Worm (Caenorhabditis elegans) whole organism, L4 larva: ENCODE measurements around the gene B0361.14.

Experiments used
- D1046.2 ChIP-seq: fragments of 200-800 bp; sonication (Bioruptor generic); IDR thresholded peaks from 2 replicates; pipeline ENCODE4 v1.3.6; 2022; ENCODE audit warnings: missing genetic modification characterization, missing compliant biosample characterization
- F10B5.3 ChIP-seq: sonication (generic microtip); optimal IDR thresholded peaks from 2 replicates; lab custom pipeline; 2016; ENCODE audit warnings: mild to moderate bottlenecking, missing genetic modification characterization, missing compliant biosample characterization
- T20F7.1 ChIP-seq: fragments of 200-800 bp; sonication (Bioruptor generic); optimal IDR thresholded peaks from 2 replicates; lab custom pipeline; 2018; ENCODE audit warnings: mild to moderate bottlenecking, missing genetic modification characterization, missing compliant biosample characterization
- Y48G9A.11 ChIP-seq: fragments of 200-800 bp; sonication (Bioruptor generic); IDR thresholded peaks from 2 replicates; pipeline ENCODE4 v1.3.6; 2022; ENCODE audit warnings: missing genetic modification reagents, missing genetic modification characterization, missing compliant biosample characterization
- Y75B8A.6 ChIP-seq: fragments of 200-800 bp; sonication (Bioruptor generic); IDR thresholded peaks from 2 replicates; pipeline ENCODE4 v1.3.6; 2022; ENCODE audit warnings: missing genetic modification reagents, missing genetic modification characterization, missing compliant biosample characterization
- ZK546.5 ChIP-seq, 2 experiments: sonication (generic microtip); optimal IDR thresholded peaks; 2 replicates each; lab custom pipeline; 2017; ENCODE audit warnings: missing biosample characterization in 2 of 2, missing genetic modification characterization in 2 of 2
- aha-1 ChIP-seq: fragments of 150-350 bp; peaks from one replicate; lab custom pipeline; 2014; ENCODE audit warnings: missing biosample characterization, missing genetic modification characterization
- ama-1 ChIP-seq: fragments of 150-350 bp; optimal IDR thresholded peaks from 2 replicates; lab custom pipeline; 2014; ENCODE audit warnings: inconsistent platforms, mixed read lengths
- ceh-20 ChIP-seq: fragments of 200-800 bp; sonication (Bioruptor generic); IDR thresholded peaks from 2 replicates; pipeline ENCODE4 v1.3.6; 2022; ENCODE audit warnings: missing genetic modification reagents, missing genetic modification characterization, missing compliant biosample characterization
- ceh-28 ChIP-seq: fragments of 150-350 bp; optimal IDR thresholded peaks from 2 replicates; lab custom pipeline; 2014; ENCODE audit warnings: missing biosample characterization, missing genetic modification reagents, missing genetic modification characterization
- ceh-44 ChIP-seq: fragments of 200-800 bp; sonication (Bioruptor generic); IDR thresholded peaks from 2 replicates; pipeline ENCODE4 v1.3.6; 2022; ENCODE audit warnings: missing genetic modification reagents, missing genetic modification characterization, missing compliant biosample characterization
- ceh-82 ChIP-seq: sonication (generic microtip); optimal IDR thresholded peaks from 2 replicates; lab custom pipeline; 2017; ENCODE audit warnings: missing biosample characterization, missing genetic modification characterization
- ces-1 ChIP-seq: fragments of 150-350 bp; sonication (generic microtip); optimal IDR thresholded peaks from 4 replicates; lab custom pipeline; 2014; ENCODE audit warnings: missing biosample characterization, missing genetic modification reagents, missing genetic modification characterization
- daf-8 ChIP-seq: fragments of 200-800 bp; sonication (Bioruptor generic); IDR thresholded peaks from 2 replicates; pipeline ENCODE4 v1.3.6; 2022; ENCODE audit warnings: missing genetic modification characterization, missing compliant biosample characterization
- dmd-6 ChIP-seq: fragments of 200-800 bp; sonication (Bioruptor generic); IDR thresholded peaks from 2 replicates; pipeline ENCODE4 v1.3.6; 2022; ENCODE audit warnings: missing genetic modification reagents, missing genetic modification characterization, missing compliant biosample characterization
- dpl-1 ChIP-seq: fragments of 150-350 bp; optimal IDR thresholded peaks from 2 replicates; lab custom pipeline; 2014; ENCODE audit warnings: missing biosample characterization, missing genetic modification reagents, missing genetic modification characterization
- duxl-1 ChIP-seq: sonication (generic microtip); optimal IDR thresholded peaks from 2 replicates; lab custom pipeline; 2016; ENCODE audit warnings: mild to moderate bottlenecking, missing genetic modification characterization, moderate library complexity, missing compliant biosample characterization; ENCODE audit not compliant: poor library complexity
- egl-43 ChIP-seq: fragments of 200-800 bp; sonication (Bioruptor generic); IDR thresholded peaks from 2 replicates; pipeline ENCODE4 v1.3.6; 2022; ENCODE audit warnings: missing genetic modification reagents, missing genetic modification characterization, missing compliant biosample characterization
- hlh-11 ChIP-seq: fragments of 200-800 bp; sonication (Bioruptor generic); optimal IDR thresholded peaks from 2 replicates; lab custom pipeline; 2018; ENCODE audit warnings: mild to moderate bottlenecking, missing genetic modification characterization, missing compliant biosample characterization
- hlh-30 ChIP-seq: sonication (generic microtip); optimal IDR thresholded peaks from 2 replicates; lab custom pipeline; 2017; ENCODE audit warnings: antibody characterized with exemption, mild to moderate bottlenecking, missing genetic modification characterization, missing compliant biosample characterization; ENCODE audit not compliant: insufficient read depth
- hmg-1.1 ChIP-seq: fragments of 200-800 bp; sonication (Bioruptor generic); IDR thresholded peaks from 2 replicates; pipeline ENCODE4 v1.3.6; 2022; ENCODE audit warnings: missing genetic modification reagents, missing genetic modification characterization, missing compliant biosample characterization
- lin-13 ChIP-seq: fragments of 150-350 bp; optimal IDR thresholded peaks from 2 replicates; lab custom pipeline; 2014; ENCODE audit warnings: missing biosample characterization, missing genetic modification reagents, missing genetic modification characterization
- lin-29 ChIP-seq: fragments of 200-800 bp; sonication (Bioruptor generic); IDR thresholded peaks from 2 replicates; pipeline ENCODE4 v1.3.6; 2022; ENCODE audit warnings: missing genetic modification reagents, missing genetic modification characterization, missing compliant biosample characterization
- lin-38 ChIP-seq: fragments of 200-800 bp; sonication (Bioruptor generic); IDR thresholded peaks from 2 replicates; pipeline ENCODE4 v1.3.6; 2022; ENCODE audit warnings: missing genetic modification reagents, missing genetic modification characterization, missing compliant biosample characterization
- lin-39 ChIP-seq: fragments of 150-350 bp; optimal IDR thresholded peaks from 2 replicates; lab custom pipeline; 2014; ENCODE audit warnings: missing biosample characterization, missing genetic modification reagents, missing genetic modification characterization
- lir-3 ChIP-seq: sonication (generic microtip); optimal IDR thresholded peaks from 2 replicates; lab custom pipeline; 2016; ENCODE audit warnings: mild to moderate bottlenecking, missing genetic modification characterization, missing compliant biosample characterization
- lsy-2 ChIP-seq, 2 experiments: fragments of 150-350 bp in 1 of 2; sonication (generic microtip) in 1 of 2; optimal IDR thresholded peaks; 2 replicates each; lab custom pipeline; 2014 to 2017; ENCODE audit warnings: missing biosample characterization in 2 of 2, missing genetic modification characterization in 2 of 2
- mdt-29 ChIP-seq: fragments of 200-800 bp; sonication (Bioruptor generic); IDR thresholded peaks from 2 replicates; pipeline ENCODE4 v1.3.6; 2022; ENCODE audit warnings: missing genetic modification reagents, missing genetic modification characterization, missing compliant biosample characterization
- mep-1 ChIP-seq: fragments of 150-350 bp; sonication (generic microtip); optimal IDR thresholded peaks from 3 replicates; lab custom pipeline; 2014; ENCODE audit warnings: missing biosample characterization, missing genetic modification characterization
- mes-2 ChIP-seq: sonication (generic microtip); optimal IDR thresholded peaks from 2 replicates; lab custom pipeline; 2016; ENCODE audit warnings: missing genotype, mild to moderate bottlenecking, missing genetic modification characterization, missing compliant biosample characterization; ENCODE audit not compliant: poor library complexity, severe bottlenecking
- mxl-3 ChIP-seq: fragments of 200-800 bp; sonication (Bioruptor generic); optimal IDR thresholded peaks from 2 replicates; lab custom pipeline; 2018; ENCODE audit warnings: mild to moderate bottlenecking, missing genetic modification characterization, missing compliant biosample characterization
- nhr-102 ChIP-seq: sonication (generic microtip); optimal IDR thresholded peaks from 2 replicates; lab custom pipeline; 2016; ENCODE audit warnings: mild to moderate bottlenecking, missing genetic modification characterization, moderate library complexity, missing compliant biosample characterization
- nhr-41 ChIP-seq: fragments of 200-800 bp; sonication (Bioruptor generic); IDR thresholded peaks from 2 replicates; pipeline ENCODE4 v1.3.6; 2022; ENCODE audit warnings: missing genetic modification reagents, missing genetic modification characterization, missing compliant biosample characterization
- nhr-42 ChIP-seq: fragments of 200-800 bp; sonication (Bioruptor generic); IDR thresholded peaks from 2 replicates; pipeline ENCODE4 v1.3.6; 2022; ENCODE audit warnings: missing genetic modification characterization, missing compliant biosample characterization
- nhr-6 ChIP-seq: fragments of 150-350 bp; optimal IDR thresholded peaks from 2 replicates; lab custom pipeline; 2014; ENCODE audit warnings: missing biosample characterization, missing genetic modification characterization
- nhr-76 ChIP-seq: fragments of 150-350 bp; optimal IDR thresholded peaks from 2 replicates; lab custom pipeline; 2014; ENCODE audit warnings: missing biosample characterization, missing genetic modification characterization
- pha-4 ChIP-seq, 2 experiments: fragments of 150-350 bp in 1 of 2; fragments of 200-800 bp in 1 of 2; sonication (Bioruptor generic) in 1 of 2; IDR thresholded peaks in 1 of 2; optimal IDR thresholded peaks in 1 of 2; 2 replicates each; pipeline versions ENCODE4 v1.3.6 to Lab custom; 2014 to 2022; ENCODE audit warnings: missing genetic modification characterization in 2 of 2, missing genetic modification reagents in 2 of 2, missing biosample characterization in 1 of 2, missing compliant biosample characterization in 1 of 2
- rbr-2 ChIP-seq: sonication (generic microtip); optimal IDR thresholded peaks from 2 replicates; lab custom pipeline; 2016; ENCODE audit warnings: missing genotype, missing genetic modification characterization, missing compliant biosample characterization
- saeg-2 ChIP-seq: fragments of 200-800 bp; sonication (Bioruptor generic); IDR thresholded peaks from 2 replicates; pipeline ENCODE4 v1.3.6; 2022; ENCODE audit warnings: missing genetic modification reagents, missing genetic modification characterization, missing compliant biosample characterization
- skn-1 ChIP-seq: fragments of 150-350 bp; optimal IDR thresholded peaks from 2 replicates; lab custom pipeline; 2014; ENCODE audit warnings: missing biosample characterization, missing genetic modification characterization
- snpc-1.2 ChIP-seq: fragments of 200-800 bp; sonication (Bioruptor generic); IDR thresholded peaks from 2 replicates; pipeline ENCODE4 v1.3.6; 2022; ENCODE audit warnings: missing genetic modification reagents, missing genetic modification characterization, missing compliant biosample characterization
- unc-62 ChIP-seq, 3 experiments: fragments of 150-350 bp in 1 of 3; sonication (generic microtip); optimal IDR thresholded peaks in 2 of 3; peaks in 1 of 3; 1 replicate in 1 of 3; 2 replicates in 2 of 3; lab custom pipeline; 2014 to 2017; ENCODE audit warnings: missing biosample characterization in 3 of 3, missing genetic modification characterization in 3 of 3, missing genetic modification reagents in 3 of 3, missing genotype in 1 of 3
- zfp-2 ChIP-seq: sonication (generic microtip); optimal IDR thresholded peaks from 2 replicates; lab custom pipeline; 2016; ENCODE audit warnings: mild to moderate bottlenecking, missing genetic modification characterization, missing compliant biosample characterization
- zfp-3 ChIP-seq: fragments of 200-800 bp; sonication (Bioruptor generic); conservative IDR thresholded peaks from 2 replicates; pipeline ENCODE4 v1.3.6; 2022; ENCODE audit warnings: missing genetic modification reagents, missing genetic modification characterization, missing compliant biosample characterization

The B0361.14 gene

ce11 chrIII:7338693-7339092 lies 39.4 kb upstream of the B0361.14 start, which contains the start of gene kap-1 (continued):
- TF ChIP-seq pha-4 (GFP tag; IDR thresholded peaks at IDR 0.05; lab: Robert Waterston, UW), result no peak
- TF ChIP-seq pha-4 (tag; optimal IDR thresholded peaks at IDR 0.05; lab: Kevin White, UChicago), result no peak
- TF ChIP-seq hlh-11 (tag; lab: Kevin White, UChicago), result peak; percentile 11
- no peak for TF ChIP-seq zfp-2 (tag; lab: Kevin White, UChicago)
- TF ChIP-seq hmg-1.1 (GFP tag; lab: Robert Waterston, UW), result 0 out of 2 replicates have a peak, but pooled peaks have one; percentile 36
- TF ChIP-seq duxl-1, result peak; percentile 13
- peak; percentile 3; the same call in 1 of the 2 replicates for TF ChIP-seq Y75B8A.6 (GFP tag; lab: Robert Waterston, UW)
- 0 out of 2 replicates have a peak, but pooled peaks have one; percentile 11 for TF ChIP-seq snpc-1.2 (GFP tag; lab: Robert Waterston, UW)
- TF ChIP-seq rbr-2 (tag; lab: Kevin White, UChicago), result no peak
- TF ChIP-seq mep-1 (tag; lab: Kevin White, UChicago), result peak; percentile 32
- no peak for TF ChIP-seq nhr-42 (GFP tag; lab: Robert Waterston, UW)
- TF ChIP-seq daf-8 (GFP tag; lab: Robert Waterston, UW), result no peak
- peak in 1 of 2 experiments; percentile 33 for TF ChIP-seq lsy-2 (tag; optimal IDR thresholded peaks at IDR 0.05; lab: Kevin White, UChicago)
- no peak for TF ChIP-seq D1046.2 (GFP tag; lab: Robert Waterston, UW)

- TF ChIP-seq mdt-29 (no peak), ceh-44 (GFP tag; lab: Robert Waterston, UW) (0 out of 2 replicates have a peak, but pooled peaks have one; percentile 11), unc-62 (GFP tag; optimal IDR thresholded peaks at IDR 0.05 in 1 of 2; lab: Kevin White, UChicago) (peak in 1 of 2 experiments; percentile 71), unc-62 (tag; optimal IDR thresholded peaks at IDR 0.05; lab: Kevin White, UChicago) (no peak), saeg-2 (GFP tag; lab: Robert Waterston, UW) (no peak), egl-43 (no peak), snpc-1.2 (GFP tag; lab: Robert Waterston, UW) (no peak)
Measured at ce11 chrIII:7338009-7338408, 38.7 kb upstream of the B0361.14 start.

ce11 chrIII:7336214-7336613 lies 36.9 kb upstream of the B0361.14 start, which contains the start of gene gsp-2:
Gene gsp-2, plus strand, starts transcription at chrIII:7336587.
- TF ChIP-seq nhr-76 (tag; lab: Kevin White, UChicago) (no peak), ceh-20 (no peak), hlh-11 (tag; lab: Kevin White, UChicago) (peak; percentile 86), lsy-2 (tag; optimal IDR thresholded peaks at IDR 0.05; lab: Kevin White, UChicago) (peak; percentile 87 to 97), mdt-29 (peak; percentile 68), dpl-1 (GFP tag; lab: Kevin White, UChicago) (peak; percentile 64), unc-62 (GFP tag; optimal IDR thresholded peaks at IDR 0.05 in 1 of 2; lab: Kevin White, UChicago) (peak in 1 of 2 experiments; percentile 96), unc-62 (tag; optimal IDR thresholded peaks at IDR 0.05; lab: Kevin White, UChicago) (no peak), Y75B8A.6 (GFP tag; lab: Robert Waterston, UW) (peak; percentile 63; the same call in 1 of the 2 replicates), F10B5.3 (tag; lab: Kevin White, UChicago) (no peak), lir-3 (no peak), lin-29 (GFP tag; lab: Robert Waterston, UW) (no peak), T20F7.1 (peak; percentile 43), skn-1 (no peak), lin-13 (GFP tag; lab: Kevin White, UChicago) (no peak), hlh-30 (peak; percentile 73), ceh-28 (tag; lab: Kevin White, UChicago) (no peak), nhr-6 (tag; lab: Kevin White, UChicago) (peak; percentile 73), ces-1 (GFP tag; lab: Kevin White, UChicago) (no peak), Y48G9A.11 (GFP tag; lab: Robert Waterston, UW) (no peak), nhr-102 (tag; lab: Kevin White, UChicago) (peak; percentile 20), dmd-6 (peak; percentile 83), aha-1 (peak; percentile 97), ama-1 (peak; percentile 7), mxl-3 (GFP tag; lab: Kevin White, UChicago) (peak; percentile 55), mep-1 (tag; lab: Kevin White, UChicago) (peak; percentile 53), zfp-3 (GFP tag; lab: Robert Waterston, UW) (peak; percentile 73), ceh-82 (tag; lab: Kevin White, UChicago) (no peak), nhr-41 (GFP tag; lab: Robert Waterston, UW) (0 out of 2 replicates have a peak, but pooled peaks have one; percentile 35), ZK546.5 (tag; optimal IDR thresholded peaks at IDR 0.05; lab: Kevin White, UChicago) (peak in 1 of 2 experiments; percentile 88), mes-2 (tag; lab: Kevin White, UChicago) (peak; percentile 78), lin-38 (GFP tag; lab: Robert Waterston, UW) (peak; percentile 86), egl-43 (peak; percentile 19; the same call in 1 of the 2 replicates), lin-39 (no peak), hmg-1.1 (GFP tag; lab: Robert Waterston, UW) (peak; percentile 66)
